Fruit fly (Drosophila melanogaster): ENCODE measurements around the gene CG9016.

CG9016 gene

DNA sequence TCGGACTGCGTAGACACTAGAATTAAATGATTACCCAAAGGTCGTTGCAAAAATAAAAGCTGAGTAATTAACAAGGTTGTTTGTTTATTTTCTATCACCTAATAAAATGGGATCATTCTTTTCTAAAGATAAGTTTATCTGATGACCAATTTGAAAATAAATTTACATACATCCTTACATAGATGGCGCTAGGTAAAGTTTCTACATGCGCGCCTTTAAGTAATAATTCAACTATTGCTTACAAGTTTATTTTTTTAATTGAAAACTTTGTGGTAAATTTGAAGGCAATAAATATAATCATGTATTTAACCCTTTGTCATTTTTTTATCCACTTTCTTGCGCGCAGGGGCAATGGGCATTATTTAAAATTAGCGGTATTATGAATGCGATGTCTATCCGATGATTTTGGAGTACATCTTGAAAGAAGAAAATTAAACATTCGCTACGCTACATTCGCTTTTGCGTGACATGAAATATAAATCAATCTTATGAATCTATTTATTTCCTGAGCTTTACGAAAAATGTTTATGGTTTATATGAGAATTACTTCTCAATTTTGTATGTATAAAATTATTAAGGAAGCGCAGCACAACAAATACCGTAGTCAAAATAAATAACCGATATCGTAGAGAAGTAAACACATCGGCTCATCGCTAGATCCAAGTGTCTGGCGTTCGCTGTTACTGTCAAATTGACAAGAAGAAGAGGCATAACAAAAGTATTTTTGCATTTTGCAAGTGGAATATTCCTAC lies 25.5 kb upstream of the CG9016 start, which contains the start of gene CG9044 (continued):
- peak; percentile 66 for TF ChIP-seq CG9215 (GFP tag; IDR thresholded peaks at IDR 0.05)
- TF ChIP-seq CG17359 (tag; optimal IDR thresholded peaks at IDR 0.05), result no peak
- TF ChIP-seq CG6683 (GFP tag; optimal IDR thresholded peaks at IDR 0.05), result no peak
- peak; percentile 69 for TF ChIP-seq Hsf (GFP tag; optimal IDR thresholded peaks at IDR 0.05)
- peak; percentile 60 for TF ChIP-seq CG9727 (GFP tag; optimal IDR thresholded peaks at IDR 0.05)
- TF ChIP-seq Dll (GFP tag; IDR thresholded peaks at IDR 0.05; ENCODE audit: partially characterized antibody), result peak; percentile 97
- TF ChIP-seq CG1603 (tag; optimal IDR thresholded peaks at IDR 0.05), result no peak
- TF ChIP-seq unc-4 (GFP tag; IDR thresholded peaks at IDR 0.05; ENCODE audit: partially characterized antibody), result peak; percentile 85
- peak; percentile 27 for TF ChIP-seq CG17802 (tag; optimal IDR thresholded peaks at IDR 0.05)
- peak; percentile 83 for TF ChIP-seq zfh2 (GFP tag; optimal IDR thresholded peaks at IDR 0.05)
- TF ChIP-seq CG17385 (GFP tag; optimal IDR thresholded peaks at IDR 0.05), result peak; percentile 97
- TF ChIP-seq lola (GFP tag; optimal IDR thresholded peaks at IDR 0.05), result peak in 1 of 3 experiments; percentile 53
- TF ChIP-seq inv (GFP tag; IDR thresholded peaks at IDR 0.05; ENCODE audit: partially characterized antibody), result peak; percentile 91
- no peak for TF ChIP-seq wor (GFP tag; IDR thresholded peaks at IDR 0.05)
- peak; percentile 59 for TF ChIP-seq Dad (GFP tag; optimal IDR thresholded peaks at IDR 0.05)
- TF ChIP-seq Sin3A (optimal IDR thresholded peaks at IDR 0.05), result peak; percentile 63
- TF ChIP-seq CG18011 (GFP tag; optimal IDR thresholded peaks at IDR 0.05), result no peak
- TF ChIP-seq kay (GFP tag; optimal IDR thresholded peaks at IDR 0.05), result peak; percentile 24
- no peak for TF ChIP-seq MTF-1 (GFP tag; optimal IDR thresholded peaks at IDR 0.05; ENCODE audit: borderline replicate concordance)
- TF ChIP-seq CG15011 (GFP tag; optimal IDR thresholded peaks at IDR 0.05), result no peak
- no peak for TF ChIP-seq CG8281 (tag; optimal IDR thresholded peaks at IDR 0.05)
- TF ChIP-seq trh (GFP tag; optimal IDR thresholded peaks at IDR 0.05), result peak; percentile 52
- no peak for TF ChIP-seq eve (GFP tag; optimal IDR thresholded peaks at IDR 0.05)
- no peak for TF ChIP-seq Hand (GFP tag; optimal IDR thresholded peaks at IDR 0.05)
- peak; percentile 69 for TF ChIP-seq pzg (GFP tag; optimal IDR thresholded peaks at IDR 0.05)
- TF ChIP-seq Sox102F (GFP tag; optimal IDR thresholded peaks at IDR 0.05), result no peak
- peak; percentile 82 for TF ChIP-seq nmo (GFP tag; optimal IDR thresholded peaks at IDR 0.05)
- TF ChIP-seq Stat92E (GFP tag; optimal IDR thresholded peaks at IDR 0.05), result peak in 1 of 3 experiments; percentile 41
- peak; percentile 37 for TF ChIP-seq CG15601 (tag; optimal IDR thresholded peaks at IDR 0.05)
- peak; percentile 75 for TF ChIP-seq Dp (GFP tag; optimal IDR thresholded peaks at IDR 0.05)
- no peak for TF ChIP-seq Vsx1 (GFP tag; optimal IDR thresholded peaks at IDR 0.05)
- peak in 1 of 2 experiments; percentile 66 for TF ChIP-seq Hr51 (GFP tag; optimal IDR thresholded peaks at IDR 0.05)
- TF ChIP-seq Ssrp (tag; optimal IDR thresholded peaks at IDR 0.05), result peak; percentile 49
- peak; percentile 89 for TF ChIP-seq mld (GFP tag; IDR thresholded peaks at IDR 0.05; ENCODE audit: partially characterized antibody)
- no peak for TF ChIP-seq Doc2 (GFP tag; IDR thresholded peaks at IDR 0.05)
- TF ChIP-seq z (GFP tag; IDR thresholded peaks at IDR 0.05), result no peak
- peak; percentile 94 for TF ChIP-seq CTCF (GFP tag; optimal IDR thresholded peaks at IDR 0.05)
- TF ChIP-seq fu2 (GFP tag; optimal IDR thresholded peaks at IDR 0.05), result peak; percentile 70
- TF ChIP-seq CG7963 (GFP tag; IDR thresholded peaks at IDR 0.05; ENCODE audit: partially characterized antibody), result peak; percentile 80
- no peak for TF ChIP-seq CG5953 (GFP tag; IDR thresholded peaks at IDR 0.05)
- peak; percentile 30 for TF ChIP-seq Dek (tag; optimal IDR thresholded peaks at IDR 0.05)
- peak; percentile 61 for TF ChIP-seq CG8944 (GFP tag; optimal IDR thresholded peaks at IDR 0.05)
- peak; percentile 36 for TF ChIP-seq NC2β (GFP tag; optimal IDR thresholded peaks at IDR 0.05)
- peak; percentile 46 for TF ChIP-seq Elba2 (GFP tag; optimal IDR thresholded peaks at IDR 0.05)
- TF ChIP-seq CG15514 (GFP tag; optimal IDR thresholded peaks at IDR 0.05), result no peak
- TF ChIP-seq lilli (GFP tag; optimal IDR thresholded peaks at IDR 0.05), result peak; percentile 79
- peak; percentile 77 for TF ChIP-seq CG12391 (tag; optimal IDR thresholded peaks at IDR 0.05)
- no peak for TF ChIP-seq CG7987 (GFP tag; optimal IDR thresholded peaks at IDR 0.05)

Measured in whole organism, embryonic.